Fruit fly (Drosophila melanogaster) whole organism, pupa: ENCODE data around the gene Lcp65Ab2.

Experiments
- CG10348 ChIP-seq: fragments of 200-800 bp; sonication (Bioruptor generic); IDR thresholded peaks from 2 replicates; pipeline ENCODE4 v1.3.6; 2022; ENCODE audit warnings: missing biosample characterization, missing genetic modification characterization
- CG12605 ChIP-seq: fragments of 200-800 bp; sonication (Bioruptor generic); IDR thresholded peaks from 2 replicates; pipeline ENCODE4 v1.3.6; 2022; ENCODE audit warnings: missing biosample characterization, missing genetic modification characterization
- CG13204 ChIP-seq: fragments of 200-800 bp; sonication (Bioruptor generic); optimal IDR thresholded peaks from 2 replicates; lab custom pipeline; 2018; ENCODE audit warnings: missing biosample characterization, mild to moderate bottlenecking, missing genetic modification characterization, moderate library complexity
- CG14655 ChIP-seq: fragments of 200-800 bp; sonication (Bioruptor generic); optimal IDR thresholded peaks from 3 replicates; lab custom pipeline; 2017; ENCODE audit warnings: mild to moderate bottlenecking, missing biosample characterization, missing genetic modification reagents, missing genetic modification characterization
- CG15710 ChIP-seq: fragments of 200-800 bp; sonication (Bioruptor generic); optimal IDR thresholded peaks from 2 replicates; lab custom pipeline; 2018; ENCODE audit warnings: missing biosample characterization, mild to moderate bottlenecking, missing genetic modification characterization, moderate library complexity
- CG17806 ChIP-seq: fragments of 200-800 bp; sonication (Bioruptor generic); optimal IDR thresholded peaks from 2 replicates; lab custom pipeline; 2018; ENCODE audit warnings: missing biosample characterization, mild to moderate bottlenecking, missing genetic modification characterization, moderate library complexity
- CG32121 ChIP-seq: fragments of 200-800 bp; sonication (Bioruptor generic); IDR thresholded peaks from 2 replicates; pipeline ENCODE4 v1.3.6; 2022; ENCODE audit warnings: missing biosample characterization, missing genetic modification characterization
- CG34367 ChIP-seq: fragments of 200-800 bp; sonication (Bioruptor generic); optimal IDR thresholded peaks from 2 replicates; lab custom pipeline; 2018; ENCODE audit warnings: missing biosample characterization, mild to moderate bottlenecking, missing genetic modification characterization
- CG4496 ChIP-seq: fragments of 200-800 bp; sonication (Bioruptor generic); IDR thresholded peaks from 3 replicates; pipeline ENCODE4 v1.3.6; 2022; ENCODE audit warnings: missing biosample characterization, missing genetic modification characterization
- CG8159 ChIP-seq: fragments of 200-800 bp; sonication (Bioruptor generic); optimal IDR thresholded peaks from 3 replicates; lab custom pipeline; 2018; ENCODE audit warnings: missing biosample characterization, mild to moderate bottlenecking, missing genetic modification characterization, moderate library complexity
- CG8301 ChIP-seq: fragments of 200-800 bp; sonication (Bioruptor generic); optimal IDR thresholded peaks from 2 replicates; lab custom pipeline; 2018; ENCODE audit warnings: missing biosample characterization, mild to moderate bottlenecking, missing genetic modification characterization
- CG9948 ChIP-seq: fragments of 200-800 bp; sonication (Bioruptor generic); optimal IDR thresholded peaks from 2 replicates; lab custom pipeline; 2018; ENCODE audit warnings: missing biosample characterization, mild to moderate bottlenecking, missing genetic modification characterization, moderate library complexity
- D1 ChIP-seq: fragments of 200-800 bp; sonication (Bioruptor generic); optimal IDR thresholded peaks from 2 replicates; lab custom pipeline; 2018; ENCODE audit warnings: missing biosample characterization, mild to moderate bottlenecking, missing genetic modification characterization, moderate library complexity
- EcR ChIP-seq: fragments of 200-800 bp; sonication (Bioruptor generic); optimal IDR thresholded peaks from 3 replicates; lab custom pipeline; 2019; ENCODE audit warnings: missing biosample characterization, missing genetic modification characterization, mild to moderate bottlenecking, moderate library complexity, missing genetic modification reagents
- Ets98B ChIP-seq: fragments of 200-800 bp; sonication (Bioruptor generic); IDR thresholded peaks from 2 replicates; pipeline ENCODE4 v1.3.6; 2022; ENCODE audit warnings: missing biosample characterization, missing genetic modification characterization
- Pif1A ChIP-seq: fragments of 200-800 bp; sonication (Bioruptor generic); optimal IDR thresholded peaks from 3 replicates; lab custom pipeline; 2016; ENCODE audit warnings: missing biosample characterization, missing genetic modification characterization
- Pif1B ChIP-seq: fragments of 200-800 bp; sonication (Bioruptor generic); optimal IDR thresholded peaks from 3 replicates; lab custom pipeline; 2016; ENCODE audit warnings: missing biosample characterization, missing genetic modification characterization
- Snoo ChIP-seq: fragments of 200-800 bp; sonication (Bioruptor generic); optimal IDR thresholded peaks from 3 replicates; lab custom pipeline; 2017; ENCODE audit warnings: missing biosample characterization, mild to moderate bottlenecking, missing genetic modification characterization, inconsistent platforms
- fd96Ca ChIP-seq: fragments of 200-800 bp; sonication (Bioruptor generic); IDR thresholded peaks from 3 replicates; pipeline ENCODE4 v1.3.6; 2022; ENCODE audit warnings: missing biosample characterization, missing genetic modification characterization
- gl ChIP-seq: fragments of 200-800 bp; sonication (Bioruptor generic); optimal IDR thresholded peaks from 2 replicates; lab custom pipeline; 2018; ENCODE audit warnings: missing biosample characterization, mild to moderate bottlenecking, missing genetic modification characterization
- rn ChIP-seq: fragments of 200-800 bp; sonication (Bioruptor generic); IDR thresholded peaks from 2 replicates; pipeline ENCODE4 v1.3.6; 2022; ENCODE audit warnings: missing biosample characterization, missing genetic modification characterization

Gene Lcp65Ab2

DNA sequence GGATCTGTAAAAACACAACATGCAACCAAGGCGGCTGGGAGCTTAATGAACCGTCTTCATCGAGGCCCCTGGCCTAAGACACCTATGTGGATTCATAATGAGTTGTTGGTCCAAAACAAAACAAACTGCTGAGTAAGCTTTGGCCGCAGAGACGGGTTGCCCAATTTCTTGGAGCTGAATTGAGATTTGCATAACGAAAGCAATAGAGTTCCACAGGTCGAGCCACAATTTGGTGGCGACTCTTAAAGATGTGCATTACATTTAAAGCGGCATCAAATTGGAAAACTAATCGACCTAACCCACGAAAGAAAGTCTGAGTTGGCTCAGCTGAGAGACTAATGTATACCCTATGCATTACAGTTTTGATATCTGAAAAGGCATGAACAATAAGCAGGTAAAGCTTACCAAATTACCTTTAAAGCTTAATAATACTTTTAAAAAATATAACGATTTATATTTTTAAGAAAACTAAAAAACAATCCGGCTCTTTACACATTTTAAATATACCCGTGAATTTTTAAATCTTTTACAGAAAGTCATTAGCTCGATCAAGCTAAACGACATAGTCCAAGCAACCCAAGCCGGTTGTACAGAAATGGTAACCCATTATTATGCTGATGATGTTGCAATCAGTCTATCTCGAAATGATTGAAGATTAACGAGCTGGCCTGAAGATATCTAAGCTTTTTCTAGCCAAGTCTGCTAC lies 11.0 kb downstream of the Lcp65Ab2 start, which contains the start of gene CG13297:
CG13297 (minus strand) TSS at position 51 of the 706 bp plus-strand sequence.
- TF ChIP-seq Snoo (tag; lab: Kevin White, UChicago), result no peak
- TF ChIP-seq CG17806 (tag; lab: Kevin White, UChicago), result no peak
- no peak for TF ChIP-seq CG13204 (GFP tag; lab: Kevin White, UChicago)
- no peak for TF ChIP-seq CG10348
- TF ChIP-seq Pif1B, result no peak
- no peak for TF ChIP-seq EcR (GFP tag; lab: Kevin White, UChicago)
- no peak for TF ChIP-seq fd96Ca
- TF ChIP-seq CG34367, result no peak
- no peak for TF ChIP-seq rn
- TF ChIP-seq gl (tag; lab: Kevin White, UChicago), result no peak
- no peak for TF ChIP-seq CG9948 (tag; lab: Kevin White, UChicago)
- TF ChIP-seq CG12605 (GFP tag; lab: Robert Waterston, UW), result no peak
- no peak for TF ChIP-seq Pif1A
- TF ChIP-seq CG8301 (tag; lab: Kevin White, UChicago), result no peak
- TF ChIP-seq CG32121, result no peak; the same call in 1 of the 2 replicates
- no peak for TF ChIP-seq CG14655 (GFP tag; lab: Kevin White, UChicago)
- TF ChIP-seq Ets98B (GFP tag; lab: Robert Waterston, UW), result no peak
- TF ChIP-seq, all 21 proteins: peak for 0

DNA sequence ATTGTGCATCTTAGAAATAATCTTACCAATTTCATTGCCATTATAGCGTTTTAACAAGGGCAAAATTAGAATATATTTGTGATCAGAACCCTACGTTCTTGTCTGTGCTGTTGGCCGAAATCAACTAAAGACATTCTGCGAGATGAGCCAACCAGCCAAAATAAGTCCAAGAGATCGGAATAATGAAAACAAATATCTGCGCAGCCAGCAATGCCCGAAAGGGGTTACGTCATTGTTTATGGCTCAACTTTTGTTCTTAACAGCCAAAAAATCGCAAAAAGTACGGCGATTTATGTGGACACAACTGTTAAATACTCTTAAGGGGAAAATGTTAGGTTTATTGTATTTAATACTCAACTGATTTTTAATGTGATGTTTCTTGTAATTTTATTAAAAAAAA lies 12.1 kb downstream of the Lcp65Ab2 start, which contains the start of gene Cpr65Ay:
Cpr65Ay (minus strand) TSS at position 101 of the 400 bp plus-strand sequence.
- TF ChIP-seq CG8159 (tag; lab: Kevin White, UChicago) (no peak), CG12605 (GFP tag; lab: Robert Waterston, UW) (no peak), Snoo (tag; lab: Kevin White, UChicago) (no peak), CG10348 (no peak), rn (no peak), CG9948 (tag; lab: Kevin White, UChicago) (no peak), EcR (GFP tag; lab: Kevin White, UChicago) (no peak), Ets98B (GFP tag; lab: Robert Waterston, UW) (no peak), CG4496 (GFP tag; lab: Robert Waterston, UW) (no peak), fd96Ca (no peak), CG14655 (GFP tag; lab: Kevin White, UChicago) (no peak), CG17806 (tag; lab: Kevin White, UChicago) (no peak), D1 (no peak), CG13204 (GFP tag; lab: Kevin White, UChicago) (no peak), CG15710 (no peak), Pif1A (no peak), CG34367 (no peak)
- TF ChIP-seq, all 21 proteins: peak for 0

DNA sequence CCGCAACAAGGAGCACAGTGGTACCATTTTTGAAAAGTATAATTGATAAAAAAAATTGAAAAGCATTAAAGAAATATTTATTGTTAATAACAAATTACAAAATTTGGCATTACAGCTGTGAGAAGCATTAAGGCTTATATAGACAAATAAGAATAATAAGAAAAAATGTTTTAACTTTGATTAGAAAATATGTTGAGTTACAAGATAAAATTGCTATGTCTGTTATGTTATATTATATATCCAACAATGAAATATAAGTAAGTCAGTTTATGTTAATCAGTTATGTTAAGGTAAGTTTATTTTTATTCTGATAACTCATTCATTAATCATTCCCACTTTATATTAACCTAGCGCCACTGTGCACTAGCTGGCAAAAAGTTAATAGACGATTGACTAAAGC lies 13.4 kb downstream of the Lcp65Ab2 start:
- TF ChIP-seq CG15710 (no peak), CG12605 (GFP tag; lab: Robert Waterston, UW) (no peak), fd96Ca (no peak), CG8301 (tag; lab: Kevin White, UChicago) (no peak), Pif1A (no peak), CG8159 (tag; lab: Kevin White, UChicago) (no peak), Ets98B (GFP tag; lab: Robert Waterston, UW) (no peak), CG32121 (no peak), CG4496 (GFP tag; lab: Robert Waterston, UW) (no peak), CG17806 (tag; lab: Kevin White, UChicago) (no peak), EcR (GFP tag; lab: Kevin White, UChicago) (no peak), CG13204 (GFP tag; lab: Kevin White, UChicago) (no peak), gl (tag; lab: Kevin White, UChicago) (no peak), Snoo (tag; lab: Kevin White, UChicago) (no peak), D1 (no peak), CG9948 (tag; lab: Kevin White, UChicago) (no peak), CG10348 (no peak)

DNA sequence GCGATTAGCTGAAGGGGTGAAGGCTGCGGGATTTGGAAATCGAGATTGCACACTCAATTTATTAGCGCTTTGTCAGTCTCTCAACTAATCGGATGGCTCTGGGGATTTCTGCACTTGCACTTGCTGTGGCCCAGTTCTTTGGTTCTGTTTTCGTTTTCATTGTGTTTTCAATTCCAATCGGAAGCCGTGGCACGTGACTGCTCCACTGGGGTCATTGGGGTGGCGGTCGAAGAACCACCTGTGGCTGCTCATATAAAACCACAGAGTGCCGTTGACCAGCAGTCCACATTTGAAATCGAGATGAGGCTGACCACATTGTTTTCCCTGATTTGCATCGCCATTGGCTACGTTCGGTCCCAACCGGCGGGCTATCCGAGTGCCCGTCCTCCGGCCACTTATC lies 14.0 kb downstream of the Lcp65Ab2 start, which contains the start of gene Cpr65Az:
Cpr65Az (plus strand) TSS at position 301 of the 400 bp plus-strand sequence.
- TF ChIP-seq fd96Ca, result no peak
- no peak for TF ChIP-seq CG34367
- no peak for TF ChIP-seq CG17806 (tag; lab: Kevin White, UChicago)
- no peak for TF ChIP-seq D1
- TF ChIP-seq CG10348, result no peak
- TF ChIP-seq gl (tag; lab: Kevin White, UChicago), result no peak
- no peak for TF ChIP-seq Pif1A
- no peak for TF ChIP-seq CG14655 (GFP tag; lab: Kevin White, UChicago)
- TF ChIP-seq CG4496 (GFP tag; lab: Robert Waterston, UW), result no peak
- TF ChIP-seq Pif1B, result no peak
- TF ChIP-seq Ets98B (GFP tag; lab: Robert Waterston, UW), result no peak
- no peak for TF ChIP-seq rn

DNA sequence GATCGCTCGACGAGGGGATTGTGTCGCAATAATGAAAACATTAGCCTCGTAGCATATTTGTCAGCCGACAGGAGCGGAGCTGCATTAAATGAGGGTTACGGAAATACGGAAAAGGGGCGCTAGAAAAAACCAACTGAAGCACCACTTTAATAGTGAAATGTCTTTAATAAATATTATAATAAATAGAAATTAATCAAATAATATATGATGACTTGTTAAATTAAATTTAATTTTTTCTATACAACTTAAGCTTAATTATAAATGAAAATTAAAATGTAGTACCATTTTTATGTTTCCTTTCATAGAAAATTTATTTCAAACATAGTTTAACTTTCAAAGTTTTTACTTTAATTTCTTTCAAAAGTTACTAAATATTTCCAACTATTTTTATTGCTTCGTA lies 15.5 kb downstream of the Lcp65Ab2 start:
- TF ChIP-seq CG14655 (GFP tag; lab: Kevin White, UChicago) (no peak), CG15710 (no peak), Pif1A (no peak), Snoo (tag; lab: Kevin White, UChicago) (no peak)

DNA sequence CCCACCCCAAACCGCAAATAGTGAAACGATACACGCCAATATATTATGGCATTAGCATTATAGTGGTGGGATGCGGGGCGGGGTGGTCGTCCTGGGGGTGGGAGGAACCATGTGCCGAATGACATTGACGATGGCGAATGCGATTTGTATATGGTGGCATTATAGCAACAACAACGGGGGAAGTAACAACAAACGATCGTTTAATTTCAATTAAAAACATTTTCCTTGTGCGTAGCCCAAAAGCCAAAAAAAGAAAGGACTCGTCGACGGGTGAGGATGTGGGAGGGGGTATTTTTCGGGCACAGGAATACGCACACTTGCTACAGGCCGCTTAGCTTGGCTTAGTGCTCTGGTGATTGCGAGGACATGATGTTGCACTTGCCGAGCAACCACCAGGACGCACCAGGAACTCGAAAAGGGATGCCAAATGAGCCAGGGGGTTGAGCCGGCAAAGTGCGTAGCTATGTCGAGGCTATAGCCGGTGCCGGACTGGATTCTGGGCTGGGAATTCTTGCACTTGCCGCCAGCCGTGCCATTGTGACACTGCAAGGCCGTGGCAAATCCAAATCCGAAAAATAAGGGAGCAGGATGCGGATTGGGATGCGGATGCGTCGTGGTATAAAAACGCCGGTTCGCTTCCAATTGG lies 16.1 kb downstream of the Lcp65Ab2 start, which contains the start of gene Prdm13:
Prdm13 (plus strand) TSS at position 645 of the 646 bp plus-strand sequence.
- TF ChIP-seq rn (no peak), CG10348 (no peak), Pif1B (no peak), D1 (no peak), CG8301 (tag; lab: Kevin White, UChicago) (no peak), CG12605 (GFP tag; lab: Robert Waterston, UW) (no peak), Snoo (tag; lab: Kevin White, UChicago) (no peak), Ets98B (GFP tag; lab: Robert Waterston, UW) (no peak)
